Worm (Caenorhabditis elegans): ENCODE measurements around the gene T19H5.4.

DNA sequence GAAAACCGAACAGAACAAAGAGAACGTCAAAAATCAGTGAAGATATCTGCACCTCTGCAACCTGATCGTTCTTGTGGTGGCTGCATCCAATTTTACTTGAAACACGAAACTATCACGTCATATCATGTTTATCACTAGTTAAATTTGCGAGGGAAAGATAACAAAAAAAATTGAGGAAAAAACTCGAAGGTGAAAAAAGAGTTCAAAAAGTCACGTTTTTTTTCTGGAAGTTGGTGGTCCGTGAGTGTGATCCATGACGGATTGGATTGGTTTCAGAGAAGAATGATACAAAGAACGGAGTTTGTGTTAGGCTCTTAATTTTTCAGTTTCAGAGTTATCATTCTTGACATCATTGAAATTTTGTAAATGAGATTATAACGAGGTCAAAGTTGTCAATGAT is 4.7 kb downstream of the T19H5.4 start:
- no peak for TF ChIP-seq madf-9 (GFP tag; conservative IDR thresholded peaks at IDR 0.05)
- no peak for TF ChIP-seq unc-62 (GFP tag; optimal IDR thresholded peaks at IDR 0.05 in 1 of 2)
- TF ChIP-seq unc-62 (tag; optimal IDR thresholded peaks at IDR 0.05), result no peak
- no peak for TF ChIP-seq nhr-237 (tag; optimal IDR thresholded peaks at IDR 0.05)

All from whole organism, L4 larva.